Worm (Caenorhabditis elegans): ENCODE results near the gene K08F9.1.
A peak's percentile ranks its signal among the peaks of the same experiment; 100 is the strongest.

The K08F9.1 gene

ce11 chrV:15136772-15137171 is 6.4 kb downstream of the K08F9.1 start, which contains the start of gene aipl-1:
TSS of gene aipl-1 (minus strand) at chrV:15136801.
- peak; percentile 35 for TF ChIP-seq nfya-1 (tag; optimal IDR thresholded peaks at IDR 0.05)
- no peak for TF ChIP-seq unc-86 (tag; optimal IDR thresholded peaks at IDR 0.05)
- TF ChIP-seq syd-9 (tag; optimal IDR thresholded peaks at IDR 0.05) = no peak
- no peak for TF ChIP-seq sdc-2 (tag; optimal IDR thresholded peaks at IDR 0.05)
- no peak for TF ChIP-seq hlh-15 (tag; optimal IDR thresholded peaks at IDR 0.05)
- no peak for TF ChIP-seq hlh-30 (tag; optimal IDR thresholded peaks at IDR 0.05; ENCODE audit: insufficient read depth)
- TF ChIP-seq ahr-1 (tag; optimal IDR thresholded peaks at IDR 0.05) = peak; percentile 38
- no peak for TF ChIP-seq npax-4 (tag; optimal IDR thresholded peaks at IDR 0.05)
- no peak for TF ChIP-seq lin-11 (tag; optimal IDR thresholded peaks at IDR 0.05)
- no peak for TF ChIP-seq madf-2 (tag; optimal IDR thresholded peaks at IDR 0.05)
- no peak for TF ChIP-seq ceh-6 (GFP tag; optimal IDR thresholded peaks at IDR 0.05)
- no peak for TF ChIP-seq K02D7.2 (tag; optimal IDR thresholded peaks at IDR 0.05)
- peak; percentile 24 for TF ChIP-seq ets-4 (tag; optimal IDR thresholded peaks at IDR 0.05)
- TF ChIP-seq fax-1 (tag; optimal IDR thresholded peaks at IDR 0.05) = peak; percentile 36
- TF ChIP-seq fkh-10 (GFP tag; optimal IDR thresholded peaks at IDR 0.05) = no peak
- TF ChIP-seq odd-2 (tag; optimal IDR thresholded peaks at IDR 0.05) = no peak
- no peak for TF ChIP-seq T23F11.4 (GFP tag; optimal IDR thresholded peaks at IDR 0.05)
- no peak for TF ChIP-seq ttx-3 (tag; optimal IDR thresholded peaks at IDR 0.05)
- TF ChIP-seq unc-55 (GFP tag; optimal IDR thresholded peaks at IDR 0.05) = peak; percentile 7
- TF ChIP-seq dve-1 (tag; optimal IDR thresholded peaks at IDR 0.05) = no peak
- no peak for TF ChIP-seq K09A11.1 (tag; optimal IDR thresholded peaks at IDR 0.05; ENCODE audit: insufficient read depth)
- TF ChIP-seq eyg-1 (tag; optimal IDR thresholded peaks at IDR 0.05) = no peak
- no peak for TF ChIP-seq C38D4.7 (GFP tag; optimal IDR thresholded peaks at IDR 0.05)
- peak; percentile 91 for TF ChIP-seq ceh-31 (tag; optimal IDR thresholded peaks at IDR 0.05)
- TF ChIP-seq unc-3 (GFP tag; conservative IDR thresholded peaks at IDR 0.05) = no peak
- TF ChIP-seq unc-3 (tag; optimal IDR thresholded peaks at IDR 0.05) = peak; percentile 19
- no peak for TF ChIP-seq tbx-7 (tag; optimal IDR thresholded peaks at IDR 0.05)
- TF ChIP-seq sox-2 (GFP tag; IDR thresholded peaks at IDR 0.05) = no peak
- no peak for TF ChIP-seq che-1 (tag; optimal IDR thresholded peaks at IDR 0.05)
- TF ChIP-seq ceh-19 (GFP tag; optimal IDR thresholded peaks at IDR 0.05) = no peak
- TF ChIP-seq sox-4 (tag; optimal IDR thresholded peaks at IDR 0.05) = no peak
- peak; percentile 88 for TF ChIP-seq unc-42 (tag; optimal IDR thresholded peaks at IDR 0.05)
- peak; percentile 53 for TF ChIP-seq C08G9.2 (tag; optimal IDR thresholded peaks at IDR 0.05)
- TF ChIP-seq nhr-11 (tag; optimal IDR thresholded peaks at IDR 0.05) = no peak
- no peak for TF ChIP-seq ceh-30 (tag; optimal IDR thresholded peaks at IDR 0.05)
- TF ChIP-seq ref-2 (tag; optimal IDR thresholded peaks at IDR 0.05) = no peak
- no peak for TF ChIP-seq nhr-232 (tag; optimal IDR thresholded peaks at IDR 0.05)
- TF ChIP-seq pax-1 (tag; optimal IDR thresholded peaks at IDR 0.05) = no peak
- TF ChIP-seq ceh-45 (GFP tag; IDR thresholded peaks at IDR 0.05) = no peak
- TF ChIP-seq Y22D7AL.16 (tag; optimal IDR thresholded peaks at IDR 0.05) = no peak
- no peak for TF ChIP-seq mec-3 (tag; optimal IDR thresholded peaks at IDR 0.05; ENCODE audit: borderline replicate concordance)
- TF ChIP-seq fkh-6 (tag; optimal IDR thresholded peaks at IDR 0.05) = no peak
- no peak for TF ChIP-seq pat-9 (tag; optimal IDR thresholded peaks at IDR 0.05)
- no peak for TF ChIP-seq F13H6.1 (tag; optimal IDR thresholded peaks at IDR 0.05)
- peak; percentile 62 for TF ChIP-seq ceh-2 (tag; optimal IDR thresholded peaks at IDR 0.05)
- TF ChIP-seq pag-3 (tag; optimal IDR thresholded peaks at IDR 0.05; ENCODE audit: borderline replicate concordance) = no peak
- no peak for TF ChIP-seq ceh-22 (tag; optimal IDR thresholded peaks at IDR 0.05)
- TF ChIP-seq ceh-34 (tag; optimal IDR thresholded peaks at IDR 0.05) = peak; percentile 10
- TF ChIP-seq ceh-9 (tag; optimal IDR thresholded peaks at IDR 0.05) = no peak
- peak; percentile 78 for TF ChIP-seq tbx-2 (tag; optimal IDR thresholded peaks at IDR 0.05)
- no peak for TF ChIP-seq hlh-6 (tag; optimal IDR thresholded peaks at IDR 0.05)
- no peak for TF ChIP-seq elt-4 (tag; optimal IDR thresholded peaks at IDR 0.05)
- TF ChIP-seq dmd-4 (tag; optimal IDR thresholded peaks at IDR 0.05; ENCODE audit: borderline replicate concordance) = no peak
- no peak for TF ChIP-seq ztf-16 (tag; optimal IDR thresholded peaks at IDR 0.05)

Measured in whole organism, late embryonic.